Worm (Caenorhabditis elegans) whole organism, L3 larva: ENCODE measurements around the gene K02F3.12.

Experiments
- aly-2 ChIP-seq: fragments of 150-350 bp; optimal IDR thresholded peaks from 2 replicates; lab custom pipeline; 2014; ENCODE audit warnings: missing biosample characterization, missing genetic modification characterization
- ama-1 ChIP-seq: fragments of 150-350 bp; optimal IDR thresholded peaks from 2 replicates; lab custom pipeline; 2018
- ceh-16 ChIP-seq: sonication (generic microtip); optimal IDR thresholded peaks from 2 replicates; lab custom pipeline; 2017; ENCODE audit warnings: missing biosample characterization, missing genetic modification characterization
- ceh-28 ChIP-seq: fragments of 150-350 bp; optimal IDR thresholded peaks from 2 replicates; lab custom pipeline; 2014; ENCODE audit warnings: missing biosample characterization, missing genetic modification reagents, missing genetic modification characterization
- ceh-82 ChIP-seq: fragments of 150-350 bp; optimal IDR thresholded peaks from 2 replicates; lab custom pipeline; 2014; ENCODE audit warnings: missing biosample characterization, missing genetic modification characterization
- ceh-9 ChIP-seq: sonication (generic microtip); optimal IDR thresholded peaks from 2 replicates; lab custom pipeline; 2018; ENCODE audit warnings: missing biosample characterization, missing genetic modification characterization
- daf-12 ChIP-seq: fragments of 150-350 bp; optimal IDR thresholded peaks from 2 replicates; lab custom pipeline; 2014; ENCODE audit warnings: missing biosample characterization, missing genetic modification reagents, missing genetic modification characterization
- egl-27 ChIP-seq: sonication (generic microtip); optimal IDR thresholded peaks from 4 replicates; lab custom pipeline; 2017; ENCODE audit warnings: missing biosample characterization, missing genetic modification reagents, missing genetic modification characterization
- egl-5 ChIP-seq: fragments of 150-350 bp; optimal IDR thresholded peaks from 2 replicates; lab custom pipeline; 2017; ENCODE audit warnings: missing biosample characterization, missing genetic modification reagents, missing genetic modification characterization, inconsistent platforms
- elt-1 ChIP-seq: fragments of 150-350 bp; optimal IDR thresholded peaks from 2 replicates; lab custom pipeline; 2014; ENCODE audit warnings: missing biosample characterization, missing genetic modification characterization
- elt-2 ChIP-seq: sonication (generic microtip); optimal IDR thresholded peaks from 2 replicates; lab custom pipeline; 2016; ENCODE audit warnings: missing genetic modification reagents, mild to moderate bottlenecking, missing genetic modification characterization, missing compliant biosample characterization
- elt-3 ChIP-seq, 3 experiments: fragments of 150-350 bp in 1 of 3; sonication (generic microtip) in 2 of 3; optimal IDR thresholded peaks; 2 replicates in 2 of 3; 4 replicates in 1 of 3; lab custom pipeline; 2014 to 2017; ENCODE audit warnings: missing biosample characterization in 3 of 3, missing genetic modification characterization in 3 of 3
- eor-1 ChIP-seq, 2 experiments: fragments of 150-350 bp; optimal IDR thresholded peaks; 2 replicates each; lab custom pipeline; 2014 to 2018; ENCODE audit warnings: missing biosample characterization in 2 of 2, missing genetic modification characterization in 2 of 2
- fkh-10 ChIP-seq: sonication (generic microtip); optimal IDR thresholded peaks from 2 replicates; lab custom pipeline; 2017; ENCODE audit warnings: missing biosample characterization, missing genetic modification reagents, missing genetic modification characterization
- fos-1 ChIP-seq: fragments of 150-350 bp; optimal IDR thresholded peaks from 2 replicates; lab custom pipeline; 2014; ENCODE audit warnings: missing biosample characterization, missing genetic modification characterization
- hmg-11 ChIP-seq: sonication (generic microtip); optimal IDR thresholded peaks from 2 replicates; lab custom pipeline; 2016; ENCODE audit warnings: missing genetic modification characterization, missing compliant biosample characterization
- jun-1 ChIP-seq: fragments of 150-350 bp; optimal IDR thresholded peaks from 2 replicates; lab custom pipeline; 2014; ENCODE audit warnings: missing biosample characterization, missing genetic modification reagents, missing genetic modification characterization
- lin-15B ChIP-seq: fragments of 150-350 bp; optimal IDR thresholded peaks from 2 replicates; lab custom pipeline; 2014; ENCODE audit warnings: missing biosample characterization, missing genetic modification characterization
- lin-39 ChIP-seq: fragments of 150-350 bp; optimal IDR thresholded peaks from 2 replicates; lab custom pipeline; 2018; ENCODE audit warnings: missing biosample characterization, missing genetic modification reagents, missing genetic modification characterization
- lsy-12 ChIP-seq: sonication (generic microtip); optimal IDR thresholded peaks from 2 replicates; lab custom pipeline; 2016; ENCODE audit warnings: mild to moderate bottlenecking, missing genetic modification characterization, missing compliant biosample characterization
- mdl-1 ChIP-seq: fragments of 150-350 bp; optimal IDR thresholded peaks from 2 replicates; lab custom pipeline; 2014; ENCODE audit warnings: missing biosample characterization, missing genetic modification characterization
- mml-1 ChIP-seq: fragments of 150-350 bp; sonication (generic microtip); optimal IDR thresholded peaks from 3 replicates; lab custom pipeline; 2014; ENCODE audit warnings: missing biosample characterization, missing genetic modification characterization
- nfya-1 ChIP-seq: sonication (generic microtip); optimal IDR thresholded peaks from 2 replicates; lab custom pipeline; 2017; ENCODE audit warnings: missing genetic modification characterization, mild to moderate bottlenecking, missing compliant biosample characterization, antibody characterized with exemption, moderate library complexity; ENCODE audit not compliant: insufficient read depth
- nhr-11 ChIP-seq: fragments of 150-350 bp; optimal IDR thresholded peaks from 2 replicates; lab custom pipeline; 2014; ENCODE audit warnings: missing biosample characterization, missing genetic modification characterization
- nhr-12 ChIP-seq: fragments of 150-350 bp; optimal IDR thresholded peaks from 2 replicates; lab custom pipeline; 2014; ENCODE audit warnings: missing biosample characterization, missing genetic modification characterization
- nhr-23 ChIP-seq: fragments of 150-350 bp; optimal IDR thresholded peaks from 2 replicates; lab custom pipeline; 2014; ENCODE audit warnings: missing biosample characterization, missing genetic modification reagents, missing genetic modification characterization
- nhr-237 ChIP-seq: fragments of 150-350 bp; optimal IDR thresholded peaks from 2 replicates; lab custom pipeline; 2014; ENCODE audit warnings: missing biosample characterization, missing genetic modification characterization
- nhr-28 ChIP-seq: fragments of 150-350 bp; optimal IDR thresholded peaks from 2 replicates; lab custom pipeline; 2014; ENCODE audit warnings: missing biosample characterization, missing genetic modification characterization
- nhr-43 ChIP-seq: sonication (generic microtip); optimal IDR thresholded peaks from 2 replicates; lab custom pipeline; 2016; ENCODE audit warnings: mild to moderate bottlenecking, missing genetic modification characterization, missing compliant biosample characterization; ENCODE audit not compliant: poor library complexity, severe bottlenecking
- nhr-67 ChIP-seq: fragments of 150-350 bp; optimal IDR thresholded peaks from 2 replicates; lab custom pipeline; 2014; ENCODE audit warnings: missing biosample characterization, missing genetic modification characterization
- nhr-76 ChIP-seq: fragments of 150-350 bp; sonication (generic microtip); optimal IDR thresholded peaks from 5 replicates; lab custom pipeline; 2014; ENCODE audit warnings: missing biosample characterization, missing genetic modification characterization
- pha-4 ChIP-seq: fragments of 150-350 bp; optimal IDR thresholded peaks from 2 replicates; lab custom pipeline; 2014; ENCODE audit warnings: missing biosample characterization, missing genetic modification reagents, missing genetic modification characterization
- pqm-1 ChIP-seq: fragments of 150-350 bp; optimal IDR thresholded peaks from 2 replicates; lab custom pipeline; 2017; ENCODE audit warnings: missing biosample characterization, missing genetic modification characterization, inconsistent platforms
- sea-2 ChIP-seq: fragments of 150-350 bp; sonication (generic microtip); optimal IDR thresholded peaks from 4 replicates; lab custom pipeline; 2014; ENCODE audit warnings: missing biosample characterization, missing genetic modification reagents, missing genetic modification characterization
- snpc-4 ChIP-seq: fragments of 150-350 bp; optimal IDR thresholded peaks from 2 replicates; lab custom pipeline; 2014; ENCODE audit warnings: missing biosample characterization, missing genetic modification characterization
- tbx-2 ChIP-seq: sonication (generic microtip); optimal IDR thresholded peaks from 2 replicates; lab custom pipeline; 2016; ENCODE audit warnings: mild to moderate bottlenecking, missing genetic modification characterization, missing compliant biosample characterization
- unc-39 ChIP-seq: sonication (generic microtip); optimal IDR thresholded peaks from 4 replicates; lab custom pipeline; 2017; ENCODE audit warnings: missing biosample characterization, missing genetic modification characterization
- unc-62 ChIP-seq: fragments of 150-350 bp; sonication (generic microtip); optimal IDR thresholded peaks from 4 replicates; lab custom pipeline; 2014; ENCODE audit warnings: missing biosample characterization, missing genetic modification reagents, missing genetic modification characterization
- ztf-4 ChIP-seq: fragments of 150-350 bp; optimal IDR thresholded peaks from 2 replicates; lab custom pipeline; 2014; ENCODE audit warnings: missing biosample characterization, missing genetic modification characterization

The K02F3.12 gene

ce11 chrIII:839491-839890 lies 16.9 kb upstream of the K02F3.12 start, which contains the start of gene dos-3:
Gene dos-3 (minus strand): TSS chrIII:839591.
- TF ChIP-seq ceh-16 (tag; lab: Kevin White, UChicago) (no peak), unc-62 (no peak), hmg-11 (tag; lab: Kevin White, UChicago) (no peak), elt-1 (tag; lab: Kevin White, UChicago) (no peak), nfya-1 (tag; lab: Kevin White, UChicago) (no peak), tbx-2 (no peak), nhr-76 (tag; lab: Kevin White, UChicago) (no peak), nhr-67 (tag; lab: Kevin White, UChicago) (no peak), lin-15B (tag; lab: Kevin White, UChicago) (no peak), unc-39 (no peak), elt-3 (tag; optimal IDR thresholded peaks at IDR 0.05; lab: Kevin White, UChicago) (no peak), nhr-28 (tag; lab: Kevin White, UChicago) (no peak)

DNA sequence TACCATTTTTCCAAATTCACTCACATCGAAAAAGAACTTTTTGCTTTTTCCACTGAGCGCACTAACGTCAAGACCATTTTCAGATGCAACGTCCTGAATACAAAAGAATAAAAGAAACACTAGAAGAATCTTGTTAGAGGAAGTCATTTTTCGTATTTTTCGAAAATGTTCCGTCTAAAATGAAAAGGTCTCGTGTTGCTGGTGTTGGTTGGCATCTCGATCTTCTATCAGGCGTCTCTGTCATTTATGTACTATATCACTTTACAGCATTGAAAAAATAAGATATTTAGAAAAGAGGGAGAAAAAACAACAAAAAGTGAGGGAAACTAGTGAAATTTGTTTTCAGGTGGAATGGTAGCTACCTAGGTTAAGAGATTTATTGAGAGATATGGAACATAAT lies 15.2 kb upstream of the K02F3.12 start, which contains the start of gene K02F3.9:
Gene K02F3.9, minus strand, starts transcription at position 190 of the 400 bp plus-strand sequence.
- TF ChIP-seq snpc-4 (tag; lab: Kevin White, UChicago) = no peak
- no peak for TF ChIP-seq nhr-28 (tag; lab: Kevin White, UChicago)
- TF ChIP-seq nhr-11 (tag; lab: Kevin White, UChicago) = no peak
- no peak for TF ChIP-seq nhr-23 (tag; lab: Kevin White, UChicago)
- TF ChIP-seq tbx-2 = no peak
- TF ChIP-seq egl-5 (tag; lab: Kevin White, UChicago) = no peak
- no peak for TF ChIP-seq egl-27 (tag; lab: Kevin White, UChicago)
- TF ChIP-seq nhr-43 (tag; lab: Kevin White, UChicago) = no peak
- no peak for TF ChIP-seq unc-62

DNA sequence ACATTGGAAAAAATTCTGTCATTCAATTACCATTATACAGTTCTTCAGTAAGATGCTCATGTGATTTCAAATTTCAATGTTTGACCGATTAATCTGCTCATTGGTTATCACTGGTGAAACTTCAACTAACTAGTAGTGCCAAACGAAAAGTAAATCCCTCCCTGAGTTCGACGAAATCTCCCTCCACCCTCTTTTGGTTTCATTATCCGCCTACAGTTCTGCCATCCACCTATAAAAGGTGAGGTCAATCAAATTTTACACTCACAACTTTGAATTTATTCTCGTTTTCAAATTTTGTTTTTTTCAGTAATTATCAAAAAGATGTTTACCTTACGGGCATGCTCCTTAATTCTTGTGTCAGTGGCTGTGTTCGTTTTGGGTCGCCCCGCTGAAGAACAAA lies 13.7 kb upstream of the K02F3.12 start, which contains the start of gene far-8:
Gene far-8, plus strand, starts transcription at position 301 of the 400 bp plus-strand sequence.
- TF ChIP-seq ama-1 (lab: Kevin White, UChicago) (no peak), nhr-28 (tag; lab: Kevin White, UChicago) (no peak), ceh-9 (tag; lab: Kevin White, UChicago) (no peak), sea-2 (no peak), nhr-76 (tag; lab: Kevin White, UChicago) (no peak), pqm-1 (no peak), tbx-2 (no peak), mml-1 (tag; lab: Kevin White, UChicago) (no peak), fos-1 (tag; lab: Kevin White, UChicago) (no peak), ztf-4 (tag; lab: Kevin White, UChicago) (no peak), nhr-23 (tag; lab: Kevin White, UChicago) (no peak)

DNA sequence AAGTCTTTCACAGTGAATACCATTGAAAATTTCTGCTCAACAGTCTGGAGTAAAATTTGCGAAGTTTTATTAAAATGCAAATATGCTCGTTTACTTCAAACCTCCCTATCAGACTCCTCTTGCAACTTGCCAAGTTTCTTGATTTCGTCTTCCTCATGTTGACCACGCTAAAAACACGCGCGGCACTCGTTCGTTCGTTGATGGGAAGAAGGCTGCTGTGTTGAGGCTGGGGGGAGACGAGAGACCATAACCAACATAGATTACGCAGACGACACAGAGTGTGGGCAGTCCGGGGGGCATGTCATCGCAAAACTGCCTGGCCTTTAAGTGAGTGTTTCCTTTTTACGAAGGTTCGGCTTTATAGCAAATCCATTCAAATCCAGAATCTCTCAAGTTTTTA lies 12.4 kb upstream of the K02F3.12 start:
- peak; percentile 62 for TF ChIP-seq pha-4
- TF ChIP-seq pqm-1 = peak; percentile 37
- TF ChIP-seq elt-2 = peak; percentile 16
- TF ChIP-seq lin-15B (tag; lab: Kevin White, UChicago) = peak; percentile 27
- TF ChIP-seq nhr-43 (tag; lab: Kevin White, UChicago) = peak; percentile 43
- TF ChIP-seq jun-1 (tag; lab: Kevin White, UChicago) = no peak
- peak; percentile 88 for TF ChIP-seq mml-1 (tag; lab: Kevin White, UChicago)
- TF ChIP-seq nhr-23 (tag; lab: Kevin White, UChicago) = no peak
- TF ChIP-seq nfya-1 (tag; lab: Kevin White, UChicago) = peak; percentile 57
- peak; percentile 24 for TF ChIP-seq snpc-4 (tag; lab: Kevin White, UChicago)
- no peak for TF ChIP-seq lsy-12 (tag; lab: Kevin White, UChicago)

DNA sequence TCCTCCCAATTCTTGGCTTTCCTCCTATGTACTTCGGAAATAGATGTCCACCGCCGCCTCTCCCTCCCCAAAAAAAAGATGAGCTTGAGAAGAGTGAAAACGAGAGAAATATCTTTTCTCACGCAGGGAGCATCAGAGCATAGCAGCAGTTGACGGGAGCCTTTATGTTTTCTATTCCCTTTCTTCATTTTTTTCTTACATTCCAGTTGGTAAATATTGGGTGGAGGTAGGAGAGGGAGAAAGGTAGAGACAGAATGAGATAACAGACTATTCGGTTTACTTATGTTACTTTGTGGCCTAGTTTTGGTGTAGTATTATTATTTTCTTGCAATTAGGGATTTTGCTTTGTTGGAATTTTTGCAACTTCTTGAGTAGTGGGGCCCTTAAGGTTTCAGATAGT lies 11.8 kb upstream of the K02F3.12 start:
- TF ChIP-seq pqm-1 (no peak), pha-4 (peak; percentile 51)
- TF ChIP-seq, all 47 proteins: peak for 1

ce11 chrIII:845485-845884 lies 10.9 kb upstream of the K02F3.12 start, which contains the start of gene K02F3.2:
Gene K02F3.2 (plus strand): TSS chrIII:845841.
- TF ChIP-seq ama-1 (lab: Kevin White, UChicago) (peak; percentile 45), nfya-1 (tag; lab: Kevin White, UChicago) (peak; percentile 30), sea-2 (no peak), hmg-11 (tag; lab: Kevin White, UChicago) (peak; percentile 12), pqm-1 (peak; percentile 84), nhr-237 (tag; lab: Kevin White, UChicago) (no peak), lsy-12 (tag; lab: Kevin White, UChicago) (no peak), daf-12 (no peak), fkh-10 (GFP tag; lab: Kevin White, UChicago) (no peak), nhr-43 (tag; lab: Kevin White, UChicago) (peak; percentile 80), tbx-2 (no peak), elt-2 (peak; percentile 71), nhr-28 (tag; lab: Kevin White, UChicago) (no peak), nhr-12 (tag; lab: Kevin White, UChicago) (no peak), ceh-16 (tag; lab: Kevin White, UChicago) (no peak), pha-4 (peak; percentile 86), lin-15B (tag; lab: Kevin White, UChicago) (peak; percentile 28), nhr-76 (tag; lab: Kevin White, UChicago) (no peak), ceh-28 (peak; percentile 12), ceh-82 (no peak), lin-39 (tag; lab: Kevin White, UChicago) (no peak), mdl-1 (tag; lab: Kevin White, UChicago) (no peak), eor-1 (tag; optimal IDR thresholded peaks at IDR 0.05; lab: Kevin White, UChicago) (no peak), aly-2 (tag; lab: Kevin White, UChicago) (no peak), nhr-23 (tag; lab: Kevin White, UChicago) (peak; percentile 65)
